Fruit fly (Drosophila melanogaster): ENCODE results near the gene baz.
A peak's percentile ranks its signal among the peaks of the same experiment; 100 is the strongest.

DNA sequence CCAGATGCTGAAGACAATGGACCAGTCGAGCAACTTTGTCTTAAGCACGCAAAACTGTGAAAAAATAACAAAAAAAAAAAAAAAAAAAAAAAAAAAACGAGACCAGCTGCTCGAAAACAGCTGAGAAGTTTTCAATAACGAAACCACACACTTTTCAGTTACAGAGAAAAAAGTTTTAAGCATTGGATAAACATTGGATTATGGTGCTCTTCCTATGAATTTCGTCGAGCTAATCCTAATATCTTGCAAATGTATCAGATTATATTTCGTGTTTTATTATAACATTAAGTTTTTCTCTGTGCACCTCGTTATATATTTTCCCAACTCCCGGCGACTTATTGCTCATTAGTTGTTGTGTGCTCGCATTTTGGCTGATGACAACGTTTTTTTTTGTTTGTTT, 16.7 kb downstream of the baz start:
- TF ChIP-seq CG8944 (GFP tag; optimal IDR thresholded peaks at IDR 0.05) (peak; percentile 2), CG9609 (GFP tag; optimal IDR thresholded peaks at IDR 0.05) (no peak), chif (GFP tag; optimal IDR thresholded peaks at IDR 0.05) (peak in 1 of 2 experiments; percentile 44), Abd-B (GFP tag; optimal IDR thresholded peaks at IDR 0.05) (peak; percentile 25), CG8290 (GFP tag; optimal IDR thresholded peaks at IDR 0.05) (no peak), CG8290 (tag; optimal IDR thresholded peaks at IDR 0.05) (peak in 1 of 2 experiments; percentile 47), Ada2b (GFP tag; IDR thresholded peaks at IDR 0.05) (peak; percentile 68), D19A (tag; optimal IDR thresholded peaks at IDR 0.05) (peak; percentile 34), nmo (GFP tag; optimal IDR thresholded peaks at IDR 0.05) (peak; percentile 46), CG3163 (GFP tag; optimal IDR thresholded peaks at IDR 0.05) (no peak), CG12942 (GFP tag; optimal IDR thresholded peaks at IDR 0.05) (peak; percentile 5)

Measured in whole organism, embryonic.